Worm (Caenorhabditis elegans) whole organism, young adult: Measurements from ENCODE around the gene emc-6.

ENCODE experiments used
- Y56A3A.18 ChIP-seq: fragments of 200-800 bp; sonication (Bioruptor generic); IDR thresholded peaks from 2 replicates; pipeline ENCODE4 v1.3.6; 2022; ENCODE audit warnings: missing genetic modification reagents, missing genetic modification characterization, missing compliant biosample characterization
- lag-1 ChIP-seq: fragments of 200-800 bp; sonication (Bioruptor generic); IDR thresholded peaks from 2 replicates; pipeline ENCODE4 v1.3.6; 2022; ENCODE audit warnings: missing genetic modification reagents, missing genetic modification characterization, missing compliant biosample characterization
- mcd-1 ChIP-seq: fragments of 200-800 bp; sonication (Bioruptor generic); IDR thresholded peaks from 2 replicates; pipeline ENCODE4 v1.3.6; 2022; ENCODE audit warnings: missing genetic modification reagents, missing genetic modification characterization, missing compliant biosample characterization

ce11 chrIV:7734173-7734572 lies 24.6 kb upstream of the emc-6 start:
- TF ChIP-seq mcd-1 (no peak), lag-1 (no peak), Y56A3A.18 (GFP tag; lab: Robert Waterston, UW) (no peak)
